Fruit fly (Drosophila melanogaster) whole organism, prepupa: ENCODE results near the gene dind.

Experiments
- Blimp-1 ChIP-seq: fragments of 200-800 bp; sonication (Bioruptor generic); optimal IDR thresholded peaks from 3 replicates; lab custom pipeline; 2017; ENCODE audit warnings: missing biosample characterization, missing genetic modification characterization, mild to moderate bottlenecking, moderate library complexity, missing genetic modification reagents
- CG10669 ChIP-seq: fragments of 200-800 bp; sonication (Bioruptor generic); optimal IDR thresholded peaks from 3 replicates; lab custom pipeline; 2018; ENCODE audit warnings: missing biosample characterization, mild to moderate bottlenecking, missing genetic modification characterization, moderate library complexity
- CG11294 ChIP-seq: fragments of 200-800 bp; sonication (Bioruptor generic); IDR thresholded peaks from 2 replicates; pipeline ENCODE4 v1.3.6; 2022; ENCODE audit warnings: missing biosample characterization, missing genetic modification characterization
- CG11762 ChIP-seq: fragments of 200-800 bp; sonication (Bioruptor generic); optimal IDR thresholded peaks from 3 replicates; lab custom pipeline; 2016; ENCODE audit warnings: missing biosample characterization, missing genetic modification characterization; ENCODE audit not compliant: insufficient read depth
- CG15336 ChIP-seq: fragments of 200-800 bp; sonication (Bioruptor generic); IDR thresholded peaks from 2 replicates; pipeline ENCODE4 v1.3.6; 2022; ENCODE audit warnings: missing biosample characterization, missing genetic modification characterization
- CG1621 ChIP-seq: fragments of 200-800 bp; sonication (Bioruptor generic); optimal IDR thresholded peaks from 3 replicates; lab custom pipeline; 2018; ENCODE audit warnings: missing biosample characterization, mild to moderate bottlenecking, missing genetic modification characterization
- CG16779 ChIP-seq: fragments of 200-800 bp; sonication (Bioruptor generic); optimal IDR thresholded peaks from 3 replicates; lab custom pipeline; 2017; ENCODE audit warnings: missing biosample characterization, mild to moderate bottlenecking, missing genetic modification characterization
- CG31627 ChIP-seq: fragments of 200-800 bp; sonication (Bioruptor generic); optimal IDR thresholded peaks from 3 replicates; lab custom pipeline; 2016; ENCODE audit warnings: missing biosample characterization, missing genetic modification characterization
- CG32006 ChIP-seq: fragments of 200-800 bp; sonication (Bioruptor generic); optimal IDR thresholded peaks from 3 replicates; lab custom pipeline; 2017; ENCODE audit warnings: missing biosample characterization, mild to moderate bottlenecking, missing genetic modification characterization
- CG4318 ChIP-seq: fragments of 200-800 bp; sonication (Bioruptor generic); optimal IDR thresholded peaks from 3 replicates; lab custom pipeline; 2017; ENCODE audit warnings: missing biosample characterization, mild to moderate bottlenecking, missing genetic modification characterization
- CG6163 ChIP-seq: fragments of 200-800 bp; sonication (Bioruptor generic); IDR thresholded peaks from 3 replicates; pipeline ENCODE4 v1.3.6; 2022; ENCODE audit warnings: missing biosample characterization, missing genetic modification characterization
- CG6276 ChIP-seq: fragments of 200-800 bp; sonication (Bioruptor generic); optimal IDR thresholded peaks from 2 replicates; lab custom pipeline; 2017; ENCODE audit warnings: missing biosample characterization, mild to moderate bottlenecking, missing genetic modification characterization
- CG6792 ChIP-seq: fragments of 200-800 bp; sonication (Bioruptor generic); optimal IDR thresholded peaks from 3 replicates; lab custom pipeline; 2016; ENCODE audit warnings: missing biosample characterization, missing genetic modification characterization
- CG6808 ChIP-seq: fragments of 200-800 bp; sonication (Bioruptor generic); optimal IDR thresholded peaks from 3 replicates; lab custom pipeline; 2017; ENCODE audit warnings: missing biosample characterization, missing genetic modification characterization, mild to moderate bottlenecking, moderate library complexity, missing genetic modification reagents
- CG6854 ChIP-seq: fragments of 200-800 bp; sonication (Bioruptor generic); optimal IDR thresholded peaks from 2 replicates; lab custom pipeline; 2017; ENCODE audit warnings: missing biosample characterization, mild to moderate bottlenecking, missing genetic modification characterization
- CG8119 ChIP-seq: fragments of 200-800 bp; sonication (Bioruptor generic); IDR thresholded peaks from 3 replicates; pipeline ENCODE4 v1.3.6; 2022; ENCODE audit warnings: missing biosample characterization, missing genetic modification characterization
- CG8319 ChIP-seq: fragments of 200-800 bp; sonication (Bioruptor generic); optimal IDR thresholded peaks from 3 replicates; lab custom pipeline; 2016; ENCODE audit warnings: missing biosample characterization, missing genetic modification characterization
- CG8632 ChIP-seq: fragments of 200-800 bp; sonication (Bioruptor generic); optimal IDR thresholded peaks from 3 replicates; lab custom pipeline; 2016; ENCODE audit warnings: missing biosample characterization, missing genetic modification characterization
- CG9139 ChIP-seq: fragments of 200-800 bp; sonication (Bioruptor generic); optimal IDR thresholded peaks from 3 replicates; lab custom pipeline; 2017; ENCODE audit warnings: missing biosample characterization, mild to moderate bottlenecking, missing genetic modification characterization
- Eip78C ChIP-seq: fragments of 200-800 bp; sonication (Bioruptor generic); peaks from one replicate; lab custom pipeline; 2016; ENCODE audit warnings: missing biosample characterization, missing genetic modification characterization
- Eip93F ChIP-seq: fragments of 200-800 bp; sonication (Bioruptor generic); optimal IDR thresholded peaks from 2 replicates; lab custom pipeline; 2016; ENCODE audit warnings: missing biosample characterization, mild to moderate bottlenecking, missing genetic modification characterization
- Gug ChIP-seq: fragments of 200-800 bp; sonication (Bioruptor generic); IDR thresholded peaks from 2 replicates; pipeline ENCODE4 v1.3.6; 2022; ENCODE audit warnings: missing biosample characterization, missing genetic modification characterization
- Hr38 ChIP-seq: sonication (Bioruptor generic); optimal IDR thresholded peaks from 2 replicates; lab custom pipeline; 2016; ENCODE audit warnings: missing biosample characterization, missing genetic modification characterization
- Hr39 ChIP-seq: fragments of 200-800 bp; sonication (Bioruptor generic); optimal IDR thresholded peaks from 2 replicates; lab custom pipeline; 2016; ENCODE audit warnings: missing biosample characterization, missing genetic modification characterization
- Hr4 ChIP-seq: fragments of 200-800 bp; sonication (Bioruptor generic); optimal IDR thresholded peaks from 3 replicates; lab custom pipeline; 2016; ENCODE audit warnings: missing biosample characterization, missing genetic modification characterization
- Lpt ChIP-seq: fragments of 200-800 bp; sonication (Bioruptor generic); optimal IDR thresholded peaks from 3 replicates; lab custom pipeline; 2016; ENCODE audit warnings: missing biosample characterization, missing genetic modification characterization
- Met ChIP-seq: fragments of 200-800 bp; sonication (Bioruptor generic); optimal IDR thresholded peaks from 3 replicates; lab custom pipeline; 2016; ENCODE audit warnings: missing biosample characterization, missing genetic modification characterization
- OdsH ChIP-seq: fragments of 200-800 bp; sonication (Bioruptor generic); optimal IDR thresholded peaks from 3 replicates; lab custom pipeline; 2016; ENCODE audit warnings: missing biosample characterization, missing genetic modification characterization
- Sox102F ChIP-seq: fragments of 200-800 bp; sonication (Bioruptor generic); optimal IDR thresholded peaks from 2 replicates; lab custom pipeline; 2016; ENCODE audit warnings: missing biosample characterization, mild to moderate bottlenecking, missing genetic modification characterization
- Sox14 ChIP-seq: fragments of 200-800 bp; sonication (Bioruptor generic); optimal IDR thresholded peaks from 3 replicates; lab custom pipeline; 2016; ENCODE audit warnings: missing biosample characterization, missing genetic modification characterization
- Sox15 ChIP-seq: fragments of 200-800 bp; sonication (Bioruptor generic); optimal IDR thresholded peaks from 3 replicates; lab custom pipeline; 2016; ENCODE audit warnings: missing biosample characterization, missing genetic modification characterization
- achi ChIP-seq: fragments of 200-800 bp; sonication (Bioruptor generic); optimal IDR thresholded peaks from 3 replicates; lab custom pipeline; 2016; ENCODE audit warnings: missing biosample characterization, missing genetic modification characterization
- acj6 ChIP-seq: fragments of 200-800 bp; sonication (Bioruptor generic); optimal IDR thresholded peaks from 3 replicates; lab custom pipeline; 2016; ENCODE audit warnings: missing biosample characterization, missing genetic modification characterization
- cyc ChIP-seq: fragments of 200-800 bp; sonication (Bioruptor generic); optimal IDR thresholded peaks from 3 replicates; lab custom pipeline; 2016; ENCODE audit warnings: missing biosample characterization, missing genetic modification characterization
- dsx ChIP-seq: fragments of 200-800 bp; optimal IDR thresholded peaks from 3 replicates; lab custom pipeline; 2019; ENCODE audit warnings: missing biosample characterization, mild to moderate bottlenecking, missing genetic modification characterization, moderate library complexity; ENCODE audit not compliant: poor library complexity, severe bottlenecking
- eg ChIP-seq: fragments of 200-800 bp; sonication (Bioruptor generic); IDR thresholded peaks from 3 replicates; pipeline ENCODE4 v1.3.6; 2022; ENCODE audit warnings: missing biosample characterization, missing genetic modification characterization
- esn ChIP-seq: fragments of 200-800 bp; sonication (Bioruptor generic); optimal IDR thresholded peaks from 2 replicates; lab custom pipeline; 2016; ENCODE audit warnings: missing biosample characterization, mild to moderate bottlenecking, missing genetic modification characterization, moderate library complexity
- fd85E ChIP-seq: fragments of 200-800 bp; sonication (Bioruptor generic); optimal IDR thresholded peaks from 3 replicates; lab custom pipeline; 2016; ENCODE audit warnings: missing biosample characterization, missing genetic modification characterization
- lz ChIP-seq: fragments of 200-800 bp; sonication (Bioruptor generic); optimal IDR thresholded peaks from 3 replicates; lab custom pipeline; 2016; ENCODE audit warnings: missing biosample characterization, missing genetic modification characterization
- net ChIP-seq: fragments of 200-800 bp; sonication (Bioruptor generic); optimal IDR thresholded peaks from 3 replicates; lab custom pipeline; 2016; ENCODE audit warnings: missing biosample characterization, missing genetic modification characterization
- pdm3 ChIP-seq: fragments of 200-800 bp; sonication (Bioruptor generic); optimal IDR thresholded peaks from 3 replicates; lab custom pipeline; 2016; ENCODE audit warnings: missing biosample characterization, missing genetic modification characterization
- salr ChIP-seq, 2 experiments: fragments of 200-800 bp; sonication (Bioruptor generic); optimal IDR thresholded peaks; 3 replicates each; lab custom pipeline; 2016 to 2018; ENCODE audit warnings: missing biosample characterization in 2 of 2, missing genetic modification characterization in 2 of 2, mild to moderate bottlenecking in 1 of 2
- spab ChIP-seq: fragments of 200-800 bp; sonication (Bioruptor generic); optimal IDR thresholded peaks from 2 replicates; lab custom pipeline; 2017; ENCODE audit warnings: missing biosample characterization, mild to moderate bottlenecking, missing genetic modification characterization, missing genetic modification reagents
- ss ChIP-seq, 2 experiments: fragments of 200-800 bp; sonication (Bioruptor generic); optimal IDR thresholded peaks; 2 replicates in 1 of 2; 3 replicates in 1 of 2; lab custom pipeline; 2017 to 2018; ENCODE audit warnings: mild to moderate bottlenecking in 2 of 2, missing biosample characterization in 2 of 2, missing genetic modification characterization in 2 of 2, moderate library complexity in 1 of 2
- topi ChIP-seq: fragments of 200-800 bp; sonication (Bioruptor generic); optimal IDR thresholded peaks from 3 replicates; lab custom pipeline; 2016; ENCODE audit warnings: missing biosample characterization, missing genetic modification characterization
- vri ChIP-seq: fragments of 200-800 bp; sonication (Bioruptor generic); optimal IDR thresholded peaks from 3 replicates; lab custom pipeline; 2016; ENCODE audit warnings: missing biosample characterization, mild to moderate bottlenecking, missing genetic modification characterization

The dind gene

dm6 chr3R:18639662-18640061 is 37.7 kb downstream of the dind start (continued):
- TF ChIP-seq Hr39 (GFP tag; lab: Kevin White, UChicago) (no peak), Lpt (GFP tag; lab: Kevin White, UChicago) (no peak), Gug (GFP tag; lab: Robert Waterston, UW) (peak; percentile 30; the same call in 1 of the 2 replicates), lz (GFP tag; lab: Kevin White, UChicago) (no peak), CG6276 (GFP tag; lab: Kevin White, UChicago) (peak; percentile 12)

DNA sequence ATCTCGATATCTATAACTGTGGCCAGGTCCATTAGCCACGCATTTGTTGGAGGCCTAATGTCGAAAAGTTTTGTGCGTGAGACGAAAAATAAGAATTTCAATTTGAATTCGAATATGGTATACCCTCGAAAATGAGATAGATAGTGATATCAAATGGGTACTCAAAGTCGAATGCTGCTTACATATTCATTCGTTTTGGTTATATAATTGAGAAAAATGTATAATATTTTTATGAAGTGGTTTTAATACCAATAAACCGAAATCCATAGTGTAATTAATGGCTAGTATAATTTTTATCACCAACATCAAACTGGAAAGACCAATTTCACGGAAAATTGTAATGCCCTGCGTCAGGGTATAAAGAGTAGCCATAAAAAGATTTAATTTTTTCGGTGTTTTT is 44.2 kb downstream of the dind start:
- TF ChIP-seq eg (GFP tag; lab: Robert Waterston, UW) (0 out of 3 replicates have a peak, but pooled peaks have one; percentile 47), Eip78C (GFP tag; lab: Kevin White, UChicago) (peak; percentile 60), CG4318 (GFP tag; lab: Kevin White, UChicago) (peak; percentile 18), cyc (GFP tag; lab: Kevin White, UChicago) (no peak), dsx (GFP tag; lab: Kevin White, UChicago) (no peak), CG1621 (no peak), Sox102F (GFP tag; lab: Kevin White, UChicago) (peak; percentile 8), esn (GFP tag; lab: Kevin White, UChicago) (no peak), Met (peak; percentile 9), Gug (GFP tag; lab: Robert Waterston, UW) (no peak), fd85E (no peak), Hr38 (GFP tag; lab: Kevin White, UChicago) (no peak), spab (GFP tag; lab: Kevin White, UChicago) (no peak), ss (GFP tag; optimal IDR thresholded peaks at IDR 0.05; lab: Kevin White, UChicago) (no peak), CG6276 (GFP tag; lab: Kevin White, UChicago) (peak; percentile 61), CG15336 (GFP tag; lab: Robert Waterston, UW) (0 out of 2 replicates have a peak, but pooled peaks have one; percentile 57), CG6792 (GFP tag; lab: Kevin White, UChicago) (no peak), CG10669 (no peak), Lpt (GFP tag; lab: Kevin White, UChicago) (no peak), CG11762 (GFP tag; lab: Kevin White, UChicago) (no peak), CG8632 (GFP tag; lab: Kevin White, UChicago) (no peak), CG31627 (no peak), Blimp-1 (no peak), acj6 (GFP tag; lab: Kevin White, UChicago) (no peak), OdsH (GFP tag; lab: Kevin White, UChicago) (peak; percentile 18), CG32006 (GFP tag; lab: Kevin White, UChicago) (peak; percentile 33), pdm3 (GFP tag; lab: Kevin White, UChicago) (no peak), achi (GFP tag; lab: Kevin White, UChicago) (no peak), Eip93F (no peak), Hr4 (peak; percentile 52), CG6163 (GFP tag; lab: Robert Waterston, UW) (no peak), CG16779 (tag; lab: Kevin White, UChicago) (no peak), CG8119 (GFP tag; lab: Robert Waterston, UW) (peak; percentile 60; the same call in 2 of the 3 replicates), CG6808 (no peak), Hr39 (GFP tag; lab: Kevin White, UChicago) (no peak), Sox14 (no peak), CG8319 (no peak), CG11294 (GFP tag; lab: Robert Waterston, UW) (0 out of 2 replicates have a peak, but pooled peaks have one; percentile 23), vri (GFP tag; lab: Kevin White, UChicago) (no peak), topi (GFP tag; lab: Kevin White, UChicago) (no peak), CG9139 (GFP tag; lab: Kevin White, UChicago) (no peak), salr (GFP tag; optimal IDR thresholded peaks at IDR 0.05; lab: Kevin White, UChicago) (no peak), CG6854 (GFP tag; lab: Kevin White, UChicago) (no peak), Sox15 (GFP tag; lab: Kevin White, UChicago) (no peak), net (GFP tag; lab: Kevin White, UChicago) (peak; percentile 24), lz (GFP tag; lab: Kevin White, UChicago) (no peak)
